Fruit fly (Drosophila melanogaster): ENCODE data around the gene rumpel.

The rumpel gene

dm6 chrX:7382890-7383289, 35.5 kb upstream of the rumpel start, which contains the start of gene CG42781:
TSS of gene CG42781 (minus strand) at chrX:7382990.
- TF ChIP-seq sv (GFP tag; optimal IDR thresholded peaks at IDR 0.05) (no peak), HLH106 (tag; optimal IDR thresholded peaks at IDR 0.05) (no peak), Dfd (GFP tag; optimal IDR thresholded peaks at IDR 0.05) (no peak), sage (GFP tag; optimal IDR thresholded peaks at IDR 0.05) (no peak), foxo (GFP tag; optimal IDR thresholded peaks at IDR 0.05) (no peak), dmrt93B (GFP tag; optimal IDR thresholded peaks at IDR 0.05) (no peak), ey (GFP tag; optimal IDR thresholded peaks at IDR 0.05) (no peak), Hr83 (GFP tag; optimal IDR thresholded peaks at IDR 0.05; ENCODE audit: poor library complexity, severe bottlenecking) (no peak), lola (GFP tag; optimal IDR thresholded peaks at IDR 0.05) (no peak), Vsx2 (GFP tag; optimal IDR thresholded peaks at IDR 0.05; ENCODE audit: partially characterized antibody) (no peak), Mio (GFP tag; optimal IDR thresholded peaks at IDR 0.05) (no peak), woc (GFP tag; optimal IDR thresholded peaks at IDR 0.05) (no peak), Dif (GFP tag; optimal IDR thresholded peaks at IDR 0.05; ENCODE audit: partially characterized antibody) (no peak), Rel (GFP tag; optimal IDR thresholded peaks at IDR 0.05) (no peak), Rel (tag; optimal IDR thresholded peaks at IDR 0.05) (no peak), CG9705 (GFP tag; optimal IDR thresholded peaks at IDR 0.05) (no peak)

- TF ChIP-seq CG32264 (GFP tag; optimal IDR thresholded peaks at IDR 0.05), result no peak
- no peak for TF ChIP-seq GATAd (GFP tag; optimal IDR thresholded peaks at IDR 0.05)
- no peak for TF ChIP-seq fru (GFP tag; optimal IDR thresholded peaks at IDR 0.05)
- no peak for TF ChIP-seq Dif (GFP tag; optimal IDR thresholded peaks at IDR 0.05; ENCODE audit: partially characterized antibody)
- TF ChIP-seq tai (GFP tag; optimal IDR thresholded peaks at IDR 0.05), result no peak
- TF ChIP-seq sage (GFP tag; optimal IDR thresholded peaks at IDR 0.05), result no peak
- TF ChIP-seq woc (GFP tag; optimal IDR thresholded peaks at IDR 0.05), result no peak
- no peak for TF ChIP-seq br (GFP tag; optimal IDR thresholded peaks at IDR 0.05)
- TF ChIP-seq Mio (GFP tag; optimal IDR thresholded peaks at IDR 0.05), result no peak
- TF ChIP-seq sv (GFP tag; optimal IDR thresholded peaks at IDR 0.05), result no peak
These were observed 15.3 kb upstream of the rumpel start, which contains the start of gene CG15035 for dm6 chrX:7403074-7403473. TSS of gene CG15035 (minus strand) at chrX:7403174.

- TF ChIP-seq dsf (GFP tag; optimal IDR thresholded peaks at IDR 0.05; ENCODE audit: borderline replicate concordance) (no peak), Rel (GFP tag; optimal IDR thresholded peaks at IDR 0.05) (no peak), Rel (tag; optimal IDR thresholded peaks at IDR 0.05) (no peak), dmrt93B (GFP tag; optimal IDR thresholded peaks at IDR 0.05) (no peak), N (GFP tag; optimal IDR thresholded peaks at IDR 0.05) (no peak), tai (GFP tag; optimal IDR thresholded peaks at IDR 0.05) (no peak), sage (GFP tag; optimal IDR thresholded peaks at IDR 0.05) (no peak), CG9705 (GFP tag; optimal IDR thresholded peaks at IDR 0.05) (no peak), Hr83 (GFP tag; optimal IDR thresholded peaks at IDR 0.05; ENCODE audit: poor library complexity, severe bottlenecking) (no peak), Vsx2 (GFP tag; optimal IDR thresholded peaks at IDR 0.05; ENCODE audit: partially characterized antibody) (no peak), foxo (GFP tag; optimal IDR thresholded peaks at IDR 0.05) (no peak), h (GFP tag; optimal IDR thresholded peaks at IDR 0.05) (no peak), OdsH (GFP tag; optimal IDR thresholded peaks at IDR 0.05) (no peak), rgr (GFP tag; optimal IDR thresholded peaks at IDR 0.05) (no peak), Dif (GFP tag; optimal IDR thresholded peaks at IDR 0.05; ENCODE audit: partially characterized antibody) (no peak), Jra (GFP tag; optimal IDR thresholded peaks at IDR 0.05) (no peak), fru (GFP tag; optimal IDR thresholded peaks at IDR 0.05) (no peak), Mio (GFP tag; optimal IDR thresholded peaks at IDR 0.05) (no peak), Hnf4 (GFP tag; optimal IDR thresholded peaks at IDR 0.05) (no peak)
These were observed 12.7 kb upstream of the rumpel start, which contains the start of gene CG1677 for dm6 chrX:7405697-7406096. TSS of gene CG1677 (minus strand) at chrX:7405797.

- TF ChIP-seq Sp1 (GFP tag; optimal IDR thresholded peaks at IDR 0.05) (no peak), Jra (GFP tag; optimal IDR thresholded peaks at IDR 0.05) (no peak), woc (GFP tag; optimal IDR thresholded peaks at IDR 0.05) (no peak), Abd-B (GFP tag; optimal IDR thresholded peaks at IDR 0.05) (no peak), dsf (GFP tag; optimal IDR thresholded peaks at IDR 0.05; ENCODE audit: borderline replicate concordance) (no peak), fru (GFP tag; optimal IDR thresholded peaks at IDR 0.05) (no peak), OdsH (GFP tag; optimal IDR thresholded peaks at IDR 0.05) (no peak), CG32264 (GFP tag; optimal IDR thresholded peaks at IDR 0.05) (no peak), sage (GFP tag; optimal IDR thresholded peaks at IDR 0.05) (no peak), pan (optimal IDR thresholded peaks at IDR 0.05) (no peak), Mio (GFP tag; optimal IDR thresholded peaks at IDR 0.05) (no peak), h (GFP tag; optimal IDR thresholded peaks at IDR 0.05) (no peak), HLH106 (tag; optimal IDR thresholded peaks at IDR 0.05) (no peak), N (GFP tag; optimal IDR thresholded peaks at IDR 0.05) (no peak), GATAd (GFP tag; optimal IDR thresholded peaks at IDR 0.05) (no peak), dl (GFP tag; optimal IDR thresholded peaks at IDR 0.05; ENCODE audit: insufficient read depth in 1 of 2, partially characterized antibody in 2 of 2) (no peak), foxo (GFP tag; optimal IDR thresholded peaks at IDR 0.05) (no peak), lola (GFP tag; optimal IDR thresholded peaks at IDR 0.05) (no peak), tai (GFP tag; optimal IDR thresholded peaks at IDR 0.05) (no peak)
These were observed 11.5 kb upstream of the rumpel start, which contains the start of gene CG32727 for dm6 chrX:7406908-7407307. TSS of gene CG32727 (plus strand) at chrX:7407208.

Data from whole organism, wandering third instar larva.